Fruit fly (Drosophila melanogaster) Kc167 (cell line): ENCODE measurements around the gene CG43675.

Experiments used
- Sin3A ChIP-seq: fragments of >200 bp; optimal IDR thresholded peaks from 2 replicates; lab custom pipeline; 2018; ENCODE audit warnings: missing external identifiers
- h ChIP-seq: fragments of >200 bp; optimal IDR thresholded peaks from 3 replicates; lab custom pipeline; 2018; ENCODE audit warnings: missing external identifiers
- insv ChIP-seq: fragments of >200 bp; optimal IDR thresholded peaks from 3 replicates; lab custom pipeline; 2018; ENCODE audit warnings: missing external identifiers
- psq ChIP-seq: fragments of >200 bp; optimal IDR thresholded peaks from 2 replicates; lab custom pipeline; 2017; ENCODE audit warnings: missing external identifiers

DNA sequence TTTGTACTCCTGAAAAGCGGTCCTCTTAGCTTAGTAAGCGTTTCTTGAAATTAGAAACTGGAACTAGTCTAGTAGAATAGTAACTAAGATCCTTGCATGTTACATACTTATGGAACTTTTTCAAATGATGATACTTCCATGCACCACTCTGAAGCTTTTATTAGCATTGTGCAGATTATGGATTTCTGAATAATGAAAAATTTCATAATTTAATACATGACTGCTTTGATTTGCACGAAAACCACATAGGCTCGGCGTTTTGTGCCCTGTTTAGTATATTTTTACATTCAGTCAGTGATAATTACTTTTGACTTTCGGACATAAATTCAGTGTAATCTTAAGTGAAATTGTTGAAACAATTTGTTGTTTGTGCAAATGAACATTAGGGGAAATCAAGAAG lies at the start of gene CG43675:
- no peak for TF ChIP-seq insv
- no peak for TF ChIP-seq psq (lab: Kevin White, UChicago)
- no peak for TF ChIP-seq h
- TF ChIP-seq Sin3A (lab: Kevin White, UChicago): no peak
